Fruit fly (Drosophila melanogaster): ENCODE measurements around the gene SmB.

The SmB gene

dm6 chr2L:10413251-10414127 is 12.9 kb downstream of the SmB start, which contains the start of the genes CG5355 and Klp31E (continued):
- TF ChIP-seq sqz (GFP tag; optimal IDR thresholded peaks at IDR 0.05) (no peak), sd (tag; optimal IDR thresholded peaks at IDR 0.05) (no peak), CG30020 (tag; optimal IDR thresholded peaks at IDR 0.05) (peak; percentile 95), dan (GFP tag; IDR thresholded peaks at IDR 0.05) (no peak), HLH54F (GFP tag; optimal IDR thresholded peaks at IDR 0.05) (peak; percentile 49), sc (optimal IDR thresholded peaks at IDR 0.05) (no peak), sc (GFP tag; optimal IDR thresholded peaks at IDR 0.05) (peak; percentile 67), HLHmδ (GFP tag; optimal IDR thresholded peaks at IDR 0.05) (no peak), eyg (GFP tag; optimal IDR thresholded peaks at IDR 0.05) (no peak), Fer2 (tag; optimal IDR thresholded peaks at IDR 0.05) (peak; percentile 36), bcd (GFP tag; optimal IDR thresholded peaks at IDR 0.05) (peak; percentile 72), CG1792 (GFP tag; optimal IDR thresholded peaks at IDR 0.05) (peak; percentile 42), CG10959 (GFP tag; IDR thresholded peaks at IDR 0.05) (no peak), CG15269 (tag; optimal IDR thresholded peaks at IDR 0.05) (peak; percentile 79), CG9932 (GFP tag; IDR thresholded peaks at IDR 0.05) (peak; percentile 60), tna (GFP tag; IDR thresholded peaks at IDR 0.05; ENCODE audit: partially characterized antibody) (no peak), CG10654 (GFP tag; optimal IDR thresholded peaks at IDR 0.05) (peak; percentile 61), dati (GFP tag; IDR thresholded peaks at IDR 0.05) (no peak), CG17328 (GFP tag; IDR thresholded peaks at IDR 0.05) (peak; percentile 8; the same call in 1 of the 2 replicates), CG6654 (GFP tag; optimal IDR thresholded peaks at IDR 0.05) (peak; percentile 42), ro (GFP tag; IDR thresholded peaks at IDR 0.05) (no peak), Bteb2 (GFP tag; optimal IDR thresholded peaks at IDR 0.05) (peak; percentile 6), gsb (GFP tag; IDR thresholded peaks at IDR 0.05) (no peak), CG11247 (GFP tag; IDR thresholded peaks at IDR 0.05) (peak; percentile 44; the same call in 1 of the 2 replicates), CG2116 (GFP tag; optimal IDR thresholded peaks at IDR 0.05) (peak; percentile 81), Doc2 (GFP tag; IDR thresholded peaks at IDR 0.05) (no peak), sima (GFP tag; optimal IDR thresholded peaks at IDR 0.05) (no peak), so (GFP tag; IDR thresholded peaks at IDR 0.05) (peak; percentile 70; the same call in 1 of the 3 replicates), CG11695 (GFP tag; IDR thresholded peaks at IDR 0.05) (no peak; the same call in 2 of the 3 replicates), CG4360 (GFP tag; IDR thresholded peaks at IDR 0.05) (no peak), CG12155 (GFP tag; optimal IDR thresholded peaks at IDR 0.05) (peak; percentile 41), CG16863 (GFP tag; optimal IDR thresholded peaks at IDR 0.05) (peak; percentile 52), gsb-n (tag; optimal IDR thresholded peaks at IDR 0.05) (no peak), HLH3B (GFP tag; IDR thresholded peaks at IDR 0.05) (no peak), zf30C (GFP tag; optimal IDR thresholded peaks at IDR 0.05) (no peak), CG13287 (GFP tag; IDR thresholded peaks at IDR 0.05; ENCODE audit: partially characterized antibody) (peak; percentile 75), Dfd (GFP tag; optimal IDR thresholded peaks at IDR 0.05) (no peak), CG6272 (GFP tag; IDR thresholded peaks at IDR 0.05) (no peak; the same call in none of the 2 replicates), CG18011 (GFP tag; optimal IDR thresholded peaks at IDR 0.05) (no peak), usp (GFP tag; optimal IDR thresholded peaks at IDR 0.05) (no peak), pum (GFP tag; optimal IDR thresholded peaks at IDR 0.05) (peak; percentile 58), CG12071 (GFP tag; optimal IDR thresholded peaks at IDR 0.05) (no peak), tap (tag; optimal IDR thresholded peaks at IDR 0.05) (peak; percentile 65), CG6765 (GFP tag; optimal IDR thresholded peaks at IDR 0.05) (peak; percentile 7), CG15073 (GFP tag; optimal IDR thresholded peaks at IDR 0.05) (no peak), croc (GFP tag; conservative IDR thresholded peaks at IDR 0.05) (peak; percentile 38), CG1233 (GFP tag; optimal IDR thresholded peaks at IDR 0.05) (peak; percentile 62), CG4282 (GFP tag; optimal IDR thresholded peaks at IDR 0.05) (no peak), CG14441 (GFP tag; IDR thresholded peaks at IDR 0.05) (no peak), lmd (GFP tag; IDR thresholded peaks at IDR 0.05) (peak; percentile 52)
